Fruit fly (Drosophila melanogaster) whole organism, embryonic: ENCODE data around the gene CG4955.

Experiments used
- Antp ChIP-seq: fragments of 200-800 bp; sonication (Bioruptor generic); optimal IDR thresholded peaks from 3 replicates; lab custom pipeline; 2016; ENCODE audit warnings: missing biosample characterization, missing genetic modification characterization
- B-H2 ChIP-seq: fragments of 200-800 bp; sonication (Bioruptor generic); optimal IDR thresholded peaks from 2 replicates; lab custom pipeline; 2018; ENCODE audit warnings: missing biosample characterization, mild to moderate bottlenecking, missing genetic modification characterization
- BEAF-32 ChIP-seq: fragments of 200-800 bp; sonication (Bioruptor generic); optimal IDR thresholded peaks from 3 replicates; lab custom pipeline; 2017; ENCODE audit warnings: missing biosample characterization, missing genetic modification characterization, mild to moderate bottlenecking, moderate library complexity, missing genetic modification reagents
- Bgb ChIP-seq: fragments of 200-800 bp; sonication (Bioruptor generic); IDR thresholded peaks from 2 replicates; pipeline ENCODE4 v1.3.6; 2022; ENCODE audit warnings: missing biosample characterization, missing genetic modification characterization; ENCODE audit not compliant: partially characterized antibody
- CG10321 ChIP-seq: fragments of 200-800 bp; sonication (Bioruptor generic); IDR thresholded peaks from 2 replicates; pipeline ENCODE4 v1.3.6; 2022; ENCODE audit warnings: missing biosample characterization, missing genetic modification characterization
- CG11085 ChIP-seq: fragments of 200-800 bp; sonication (Bioruptor generic); IDR thresholded peaks from 2 replicates; pipeline ENCODE4 v1.3.6; 2022; ENCODE audit warnings: missing biosample characterization, missing genetic modification characterization
- CG12659 ChIP-seq: fragments of 200-800 bp; sonication (Bioruptor generic); optimal IDR thresholded peaks from 3 replicates; lab custom pipeline; 2017; ENCODE audit warnings: mild to moderate bottlenecking, missing biosample characterization, missing genetic modification reagents, missing genetic modification characterization
- CG14050 ChIP-seq: fragments of 200-800 bp; sonication (Bioruptor generic); IDR thresholded peaks from 3 replicates; pipeline ENCODE4 v1.3.6; 2022; ENCODE audit warnings: missing biosample characterization, missing genetic modification characterization
- CG14710 ChIP-seq: fragments of 200-800 bp; sonication (Bioruptor generic); optimal IDR thresholded peaks from 3 replicates; lab custom pipeline; 2019; ENCODE audit warnings: missing biosample characterization, mild to moderate bottlenecking, missing genetic modification characterization, moderate library complexity
- CG17385 ChIP-seq: fragments of 200-800 bp; sonication (Bioruptor generic); optimal IDR thresholded peaks from 3 replicates; lab custom pipeline; 2018; ENCODE audit warnings: missing biosample characterization, mild to moderate bottlenecking, missing genetic modification characterization
- CG17829 ChIP-seq: fragments of 200-800 bp; optimal IDR thresholded peaks from 2 replicates; lab custom pipeline; 2019; ENCODE audit warnings: missing biosample characterization, mild to moderate bottlenecking, missing genetic modification characterization, moderate library complexity
- CG18262 ChIP-seq: fragments of 200-800 bp; optimal IDR thresholded peaks from 3 replicates; lab custom pipeline; 2019; ENCODE audit warnings: missing biosample characterization, mild to moderate bottlenecking, missing genetic modification characterization, moderate library complexity
- CG30020 ChIP-seq: fragments of 200-800 bp; optimal IDR thresholded peaks from 2 replicates; lab custom pipeline; 2019; ENCODE audit warnings: missing biosample characterization, mild to moderate bottlenecking, missing genetic modification characterization, moderate library complexity
- CG32532 ChIP-seq: fragments of 200-800 bp; sonication (Bioruptor generic); IDR thresholded peaks from 2 replicates; pipeline ENCODE4 v1.3.6; 2022; ENCODE audit warnings: missing biosample characterization, missing genetic modification characterization
- CG4404 ChIP-seq: fragments of 200-800 bp; sonication (Bioruptor generic); IDR thresholded peaks from 2 replicates; pipeline ENCODE4 v1.3.6; 2022; ENCODE audit warnings: missing biosample characterization, missing genetic modification characterization
- CG6689 ChIP-seq: fragments of 200-800 bp; sonication (Bioruptor generic); IDR thresholded peaks from 2 replicates; pipeline ENCODE4 v1.3.6; 2022; ENCODE audit warnings: missing biosample characterization, missing genetic modification characterization
- CG7987 ChIP-seq: fragments of 200-800 bp; sonication (Bioruptor generic); optimal IDR thresholded peaks from 2 replicates; lab custom pipeline; 2018; ENCODE audit warnings: missing biosample characterization, mild to moderate bottlenecking, missing genetic modification characterization, moderate library complexity
- Dbx ChIP-seq: fragments of 200-800 bp; sonication (Bioruptor generic); IDR thresholded peaks from 3 replicates; pipeline ENCODE4 v1.3.6; 2022; ENCODE audit warnings: missing biosample characterization, missing genetic modification characterization
- Dip3 ChIP-seq: fragments of 200-800 bp; sonication (Bioruptor generic); optimal IDR thresholded peaks from 3 replicates; lab custom pipeline; 2016; ENCODE audit warnings: missing biosample characterization, missing genetic modification characterization
- Fer2 ChIP-seq: fragments of 200-800 bp; sonication (Bioruptor generic); optimal IDR thresholded peaks from 2 replicates; lab custom pipeline; 2018; ENCODE audit warnings: missing biosample characterization, mild to moderate bottlenecking, missing genetic modification characterization, moderate library complexity
- Hr3 ChIP-seq: fragments of 200-800 bp; sonication (Bioruptor generic); optimal IDR thresholded peaks from 3 replicates; lab custom pipeline; 2016; ENCODE audit warnings: missing biosample characterization, missing genetic modification characterization
- Lpt ChIP-seq: fragments of >200 bp; optimal IDR thresholded peaks from 2 replicates; lab custom pipeline; 2018; ENCODE audit warnings: missing biosample characterization, missing genetic modification characterization
- Med ChIP-seq: fragments of 200-800 bp; sonication (Bioruptor generic); peaks from one replicate; lab custom pipeline; 2016; ENCODE audit warnings: missing biosample characterization, missing genetic modification characterization, mild to moderate bottlenecking, inconsistent platforms, moderate library complexity
- NC2α ChIP-seq: fragments of 200-800 bp; sonication (Bioruptor generic); optimal IDR thresholded peaks from 2 replicates; lab custom pipeline; 2016; ENCODE audit warnings: missing biosample characterization, missing genetic modification characterization
- Nf-YC ChIP-seq: fragments of 200-800 bp; optimal IDR thresholded peaks from 3 replicates; lab custom pipeline; 2019; ENCODE audit warnings: missing biosample characterization, mild to moderate bottlenecking, missing genetic modification characterization, moderate library complexity
- Oli ChIP-seq: fragments of 200-800 bp; sonication (Bioruptor generic); optimal IDR thresholded peaks from 2 replicates; lab custom pipeline; 2018; ENCODE audit warnings: missing biosample characterization, mild to moderate bottlenecking, missing genetic modification characterization, moderate library complexity
- Opbp ChIP-seq: fragments of 200-800 bp; sonication (Bioruptor generic); IDR thresholded peaks from 3 replicates; pipeline ENCODE4 v1.3.6; 2022; ENCODE audit warnings: missing biosample characterization, missing genetic modification characterization; ENCODE audit not compliant: partially characterized antibody
- PHDP ChIP-seq: fragments of 200-800 bp; sonication (Bioruptor generic); optimal IDR thresholded peaks from 3 replicates; lab custom pipeline; 2018; ENCODE audit warnings: missing biosample characterization, mild to moderate bottlenecking, missing genetic modification characterization, moderate library complexity
- Sin3A ChIP-seq: fragments of >200 bp; optimal IDR thresholded peaks from 2 replicates; lab custom pipeline; 2018
- Sox100B ChIP-seq: fragments of 200-800 bp; sonication (Bioruptor generic); optimal IDR thresholded peaks from 3 replicates; lab custom pipeline; 2018; ENCODE audit warnings: missing biosample characterization, mild to moderate bottlenecking, missing genetic modification characterization
- Sry-δ ChIP-seq: fragments of 200-800 bp; sonication (Bioruptor generic); optimal IDR thresholded peaks from 2 replicates; lab custom pipeline; 2016; ENCODE audit warnings: missing biosample characterization, missing genetic modification characterization
- Xbp1 ChIP-seq: fragments of 200-800 bp; sonication (Bioruptor generic); optimal IDR thresholded peaks from 3 replicates; lab custom pipeline; 2016; ENCODE audit warnings: missing biosample characterization, mild to moderate bottlenecking, missing genetic modification characterization
- aop ChIP-seq: fragments of 200-800 bp; sonication (Bioruptor generic); IDR thresholded peaks from 2 replicates; pipeline ENCODE4 v1.3.6; 2022; ENCODE audit warnings: missing biosample characterization, missing genetic modification characterization
- az2 ChIP-seq: fragments of 200-800 bp; sonication (Bioruptor generic); optimal IDR thresholded peaks from 3 replicates; lab custom pipeline; 2016; ENCODE audit warnings: missing biosample characterization, missing genetic modification characterization
- bab2 ChIP-seq: fragments of 200-800 bp; sonication (Bioruptor generic); optimal IDR thresholded peaks from 2 replicates; lab custom pipeline; 2016; ENCODE audit warnings: missing biosample characterization, missing genetic modification characterization
- bbx ChIP-seq: fragments of 200-800 bp; sonication (Bioruptor generic); IDR thresholded peaks from 2 replicates; pipeline ENCODE4 v1.3.6; 2022; ENCODE audit warnings: missing biosample characterization, missing genetic modification characterization; ENCODE audit not compliant: partially characterized antibody
- bsh ChIP-seq, 2 experiments: fragments of 200-800 bp; sonication (Bioruptor generic); optimal IDR thresholded peaks; 2 replicates each; lab custom pipeline; 2017 to 2018; ENCODE audit warnings: mild to moderate bottlenecking in 2 of 2, missing biosample characterization in 2 of 2, missing genetic modification characterization in 2 of 2, moderate library complexity in 1 of 2
- crol ChIP-seq: fragments of 200-800 bp; sonication (Bioruptor generic); IDR thresholded peaks from 2 replicates; pipeline ENCODE4 v1.3.6; 2022; ENCODE audit warnings: missing biosample characterization, missing genetic modification characterization
- dmrt11E ChIP-seq: fragments of 200-800 bp; sonication (Bioruptor generic); optimal IDR thresholded peaks from 3 replicates; lab custom pipeline; 2018; ENCODE audit warnings: missing biosample characterization, mild to moderate bottlenecking, missing genetic modification characterization, moderate library complexity
- fru ChIP-seq: fragments of >200 bp; optimal IDR thresholded peaks from 2 replicates; lab custom pipeline; 2017
- grn ChIP-seq: fragments of 200-800 bp; sonication (Bioruptor generic); optimal IDR thresholded peaks from 3 replicates; lab custom pipeline; 2017; ENCODE audit warnings: missing biosample characterization, missing genetic modification characterization
- gsb-n ChIP-seq: fragments of 200-800 bp; sonication (Bioruptor generic); optimal IDR thresholded peaks from 3 replicates; lab custom pipeline; 2018; ENCODE audit warnings: missing biosample characterization, mild to moderate bottlenecking, missing genetic modification characterization
- kay ChIP-seq: fragments of 200-800 bp; sonication (Bioruptor generic); optimal IDR thresholded peaks from 2 replicates; lab custom pipeline; 2016; ENCODE audit warnings: missing biosample characterization, missing genetic modification characterization
- odd ChIP-seq: fragments of 200-800 bp; sonication (Bioruptor generic); optimal IDR thresholded peaks from 2 replicates; lab custom pipeline; 2017; ENCODE audit warnings: missing biosample characterization, mild to moderate bottlenecking, missing genetic modification characterization
- salm ChIP-seq: fragments of 200-800 bp; sonication (Bioruptor generic); optimal IDR thresholded peaks from 2 replicates; lab custom pipeline; 2018; ENCODE audit warnings: missing biosample characterization, mild to moderate bottlenecking, missing genetic modification characterization
- so ChIP-seq: fragments of 200-800 bp; sonication (Bioruptor generic); IDR thresholded peaks from 3 replicates; pipeline ENCODE4 v1.3.6; 2022; ENCODE audit warnings: missing biosample characterization, missing genetic modification characterization
- twi ChIP-seq: fragments of 200-800 bp; optimal IDR thresholded peaks from 2 replicates; lab custom pipeline; 2019; ENCODE audit warnings: missing biosample characterization, mild to moderate bottlenecking, missing genetic modification characterization, moderate library complexity
- tx ChIP-seq: fragments of 200-800 bp; sonication (Bioruptor generic); optimal IDR thresholded peaks from 2 replicates; lab custom pipeline; 2016; ENCODE audit warnings: missing biosample characterization, missing genetic modification characterization
- unpg ChIP-seq: fragments of 200-800 bp; sonication (Bioruptor generic); optimal IDR thresholded peaks from 3 replicates; lab custom pipeline; 2018; ENCODE audit warnings: missing biosample characterization, mild to moderate bottlenecking, missing genetic modification characterization, moderate library complexity
- vfl ChIP-seq: fragments of 200-800 bp; sonication (Bioruptor generic); optimal IDR thresholded peaks from 2 replicates; lab custom pipeline; 2016; ENCODE audit warnings: missing biosample characterization, missing genetic modification characterization
- zf30C ChIP-seq: fragments of 200-800 bp; sonication (Bioruptor generic); optimal IDR thresholded peaks from 3 replicates; lab custom pipeline; 2018; ENCODE audit warnings: missing biosample characterization, mild to moderate bottlenecking, missing genetic modification characterization

Gene CG4955

dm6 chrX:17113324-17113723, 32.1 kb downstream of the CG4955 start (continued):
- TF ChIP-seq az2 (GFP tag; lab: Kevin White, UChicago) (peak; percentile 24), zf30C (GFP tag; lab: Kevin White, UChicago) (peak; percentile 33), Bgb (GFP tag; lab: Robert Waterston, UW) (no peak)

- TF ChIP-seq Sry-δ (GFP tag; lab: Kevin White, UChicago): no peak
- TF ChIP-seq Hr3 (GFP tag; lab: Kevin White, UChicago): peak; percentile 4
- TF ChIP-seq Sin3A (lab: Kevin White, UChicago): no peak
- TF ChIP-seq CG17829 (tag; lab: Kevin White, UChicago): peak; percentile 27
- no peak for TF ChIP-seq Antp (GFP tag; lab: Kevin White, UChicago)
- TF ChIP-seq Dbx (GFP tag; lab: Robert Waterston, UW): no peak
- peak; percentile 37 for TF ChIP-seq dmrt11E (tag; lab: Kevin White, UChicago)
- TF ChIP-seq CG12659 (GFP tag; lab: Kevin White, UChicago): peak; percentile 10
- no peak for TF ChIP-seq grn (GFP tag; lab: Kevin White, UChicago)
- peak; percentile 39 for TF ChIP-seq CG18262
- peak; percentile 59; the same call in 1 of the 2 replicates for TF ChIP-seq crol
- peak; percentile 79 for TF ChIP-seq Med (GFP tag; lab: Kevin White, UChicago)
- TF ChIP-seq bbx (GFP tag; lab: Robert Waterston, UW): no peak
- TF ChIP-seq fru: no peak
- TF ChIP-seq Opbp (GFP tag; lab: Robert Waterston, UW): no peak
- no peak for TF ChIP-seq Nf-YC (tag; lab: Kevin White, UChicago)
- peak in 1 of 2 experiments; percentile 57 for TF ChIP-seq bsh (GFP tag; optimal IDR thresholded peaks at IDR 0.05; lab: Kevin White, UChicago)
- peak; percentile 9 for TF ChIP-seq bab2 (GFP tag; lab: Kevin White, UChicago)
- TF ChIP-seq vfl (GFP tag; lab: Kevin White, UChicago): no peak
- TF ChIP-seq CG6689: no peak
- TF ChIP-seq BEAF-32: no peak
- no peak for TF ChIP-seq Fer2
- TF ChIP-seq CG11085 (GFP tag; lab: Robert Waterston, UW): no peak
- TF ChIP-seq Dip3 (GFP tag; lab: Kevin White, UChicago): no peak
- no peak for TF ChIP-seq kay (GFP tag; lab: Kevin White, UChicago)
- no peak for TF ChIP-seq tx (GFP tag; lab: Kevin White, UChicago)
- no peak for TF ChIP-seq CG10321 (GFP tag; lab: Robert Waterston, UW)
- peak; percentile 17 for TF ChIP-seq salm (tag; lab: Kevin White, UChicago)
- TF ChIP-seq Sox100B (GFP tag; lab: Kevin White, UChicago): peak; percentile 28
- TF ChIP-seq CG14050 (GFP tag; lab: Robert Waterston, UW): no peak
- no peak for TF ChIP-seq NC2α (GFP tag; lab: Kevin White, UChicago)
- peak; percentile 18 for TF ChIP-seq CG14710
- TF ChIP-seq unpg (GFP tag; lab: Kevin White, UChicago): peak; percentile 46
- peak; percentile 25 for TF ChIP-seq CG17385 (GFP tag; lab: Kevin White, UChicago)
- TF ChIP-seq aop (GFP tag; lab: Robert Waterston, UW): no peak
- TF ChIP-seq B-H2 (GFP tag; lab: Kevin White, UChicago): no peak
- no peak for TF ChIP-seq Lpt
- TF ChIP-seq so (GFP tag; lab: Robert Waterston, UW): no peak
- no peak for TF ChIP-seq CG4404 (GFP tag; lab: Robert Waterston, UW)
- no peak for TF ChIP-seq CG30020 (tag; lab: Kevin White, UChicago)
- TF ChIP-seq CG7987 (GFP tag; lab: Kevin White, UChicago): peak; percentile 1
- peak; percentile 52 for TF ChIP-seq PHDP
- TF ChIP-seq odd (GFP tag; lab: Kevin White, UChicago): no peak
- peak; percentile 0 for TF ChIP-seq twi (tag; lab: Kevin White, UChicago)
- TF ChIP-seq gsb-n (tag; lab: Kevin White, UChicago): no peak
- TF ChIP-seq Xbp1 (GFP tag; lab: Kevin White, UChicago): peak; percentile 10
- TF ChIP-seq CG32532 (GFP tag; lab: Robert Waterston, UW): no peak
- TF ChIP-seq Oli (tag; lab: Kevin White, UChicago): peak; percentile 29
Measured at dm6 chrX:17121600-17121999, 40.4 kb downstream of the CG4955 start.
